Worm (Caenorhabditis elegans) whole organism, late embryonic: ENCODE results near the gene F55A11.6.

ENCODE experiments used
- ama-1 ChIP-seq: fragments of 150-350 bp; optimal IDR thresholded peaks from 2 replicates; lab custom pipeline; 2014
- ceh-30 ChIP-seq: fragments of 150-350 bp; optimal IDR thresholded peaks from 2 replicates; lab custom pipeline; 2014; ENCODE audit warnings: missing biosample characterization, missing genetic modification characterization
- elt-2 ChIP-seq: sonication (generic microtip); optimal IDR thresholded peaks from 2 replicates; lab custom pipeline; 2016; ENCODE audit warnings: missing genetic modification reagents, missing genetic modification characterization, missing compliant biosample characterization
- madf-2 ChIP-seq: sonication (generic microtip); optimal IDR thresholded peaks from 2 replicates; lab custom pipeline; 2017; ENCODE audit warnings: missing genetic modification characterization, missing compliant biosample characterization
- tbx-2 ChIP-seq: sonication (generic microtip); optimal IDR thresholded peaks from 2 replicates; lab custom pipeline; 2016; ENCODE audit warnings: missing genetic modification characterization, missing compliant biosample characterization

DNA sequence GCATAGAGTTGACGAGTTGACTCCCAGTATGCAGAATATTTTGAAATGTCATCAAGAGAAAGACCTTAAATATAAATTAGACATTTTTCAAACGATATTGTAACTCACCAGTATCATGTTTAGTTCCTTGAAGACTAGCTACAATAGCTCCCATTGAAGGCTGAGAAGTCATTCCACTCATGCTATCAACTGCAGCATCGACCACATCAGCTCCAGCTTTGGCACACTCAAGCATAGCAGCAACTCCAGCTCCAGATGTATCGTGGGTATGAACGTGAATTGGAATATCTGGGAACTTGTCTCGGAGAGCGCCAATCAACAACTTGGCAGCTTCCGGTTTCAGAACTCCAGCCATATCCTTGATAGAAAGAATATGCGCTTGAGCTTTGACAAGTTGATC lies 42.8 kb downstream of the F55A11.6 start:
- TF ChIP-seq elt-2 (tag; lab: Kevin White, UChicago), result no peak
- TF ChIP-seq ceh-30 (tag; lab: Kevin White, UChicago), result no peak
- TF ChIP-seq tbx-2 (tag; lab: Kevin White, UChicago), result no peak
- no peak for TF ChIP-seq madf-2 (tag; lab: Kevin White, UChicago)
- no peak for TF ChIP-seq ama-1 (lab: Kevin White, UChicago)
